Worm (Caenorhabditis elegans) whole organism, late embryonic: ENCODE measurements around the gene inx-11.

Experiments
- ama-1 ChIP-seq: fragments of 150-350 bp; optimal IDR thresholded peaks from 2 replicates; lab custom pipeline; 2014
- ceh-14 ChIP-seq: sonication (generic microtip); optimal IDR thresholded peaks from 2 replicates; lab custom pipeline; 2016; ENCODE audit warnings: missing genotype, missing genetic modification characterization, missing compliant biosample characterization
- ceh-19 ChIP-seq: fragments of 200-800 bp; sonication (Bioruptor generic); optimal IDR thresholded peaks from 2 replicates; lab custom pipeline; 2018; ENCODE audit warnings: mild to moderate bottlenecking, missing genetic modification characterization, missing compliant biosample characterization
- ceh-22 ChIP-seq: sonication (generic microtip); optimal IDR thresholded peaks from 2 replicates; lab custom pipeline; 2017; ENCODE audit warnings: missing biosample characterization, missing genetic modification characterization
- ceh-48 ChIP-seq: sonication (generic microtip); optimal IDR thresholded peaks from 2 replicates; lab custom pipeline; 2016; ENCODE audit warnings: missing genetic modification characterization, inconsistent platforms, missing compliant biosample characterization
- hlh-6 ChIP-seq: sonication (generic microtip); optimal IDR thresholded peaks from 2 replicates; lab custom pipeline; 2016; ENCODE audit warnings: missing genotype, missing genetic modification characterization, missing compliant biosample characterization
- lin-11 ChIP-seq: fragments of 200-800 bp; sonication (Bioruptor generic); optimal IDR thresholded peaks from 2 replicates; lab custom pipeline; 2018; ENCODE audit warnings: mild to moderate bottlenecking, missing genetic modification characterization, missing compliant biosample characterization
- nhr-11 ChIP-seq: fragments of 150-350 bp; optimal IDR thresholded peaks from 2 replicates; lab custom pipeline; 2014; ENCODE audit warnings: missing biosample characterization, missing genetic modification characterization
- pat-9 ChIP-seq: fragments of 200-800 bp; sonication (Bioruptor generic); optimal IDR thresholded peaks from 2 replicates; lab custom pipeline; 2018; ENCODE audit warnings: mild to moderate bottlenecking, missing genetic modification characterization, moderate library complexity, missing compliant biosample characterization
- pha-4 ChIP-seq: fragments of 150-350 bp; optimal IDR thresholded peaks from 2 replicates; lab custom pipeline; 2018; ENCODE audit warnings: missing biosample characterization, missing genetic modification reagents, missing genetic modification characterization
- pqm-1 ChIP-seq: sonication (generic microtip); optimal IDR thresholded peaks from 2 replicates; lab custom pipeline; 2016; ENCODE audit warnings: missing genetic modification characterization, missing compliant biosample characterization
- tbx-2 ChIP-seq: sonication (generic microtip); optimal IDR thresholded peaks from 2 replicates; lab custom pipeline; 2016; ENCODE audit warnings: missing genetic modification characterization, missing compliant biosample characterization
- ttx-3 ChIP-seq: sonication (generic microtip); optimal IDR thresholded peaks from 2 replicates; lab custom pipeline; 2016; ENCODE audit warnings: missing genetic modification reagents, missing genetic modification characterization, missing compliant biosample characterization
- zip-5 ChIP-seq: sonication (generic microtip); optimal IDR thresholded peaks from 2 replicates; lab custom pipeline; 2016; ENCODE audit warnings: missing genetic modification characterization, missing compliant biosample characterization

DNA sequence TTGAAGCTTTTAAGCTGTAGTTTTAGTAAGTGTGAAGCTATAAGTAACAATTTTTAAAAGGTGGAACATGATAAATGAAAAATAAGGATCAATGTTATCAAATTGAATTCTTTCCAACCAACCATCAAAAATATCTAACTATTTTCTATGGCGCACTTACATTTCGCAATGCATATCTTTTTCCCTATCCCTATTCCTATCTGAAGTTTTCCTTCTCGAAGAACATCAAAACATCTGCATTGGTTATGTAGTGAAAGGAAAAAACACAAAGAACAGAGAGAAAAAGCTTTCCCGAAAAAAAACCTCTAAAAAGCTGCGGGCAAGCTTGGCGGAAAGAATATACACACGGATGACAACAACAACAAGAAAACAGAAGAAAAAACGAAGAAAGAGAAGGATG lies 26.5 kb upstream of the inx-11 start:
- TF ChIP-seq ceh-19 (no peak), ama-1 (lab: Kevin White, UChicago) (no peak), nhr-11 (no peak), ceh-14 (tag; lab: Kevin White, UChicago) (no peak), ceh-48 (tag; lab: Kevin White, UChicago) (no peak), zip-5 (tag; lab: Kevin White, UChicago) (no peak), ttx-3 (tag; lab: Kevin White, UChicago) (no peak), lin-11 (tag; lab: Kevin White, UChicago) (no peak), pha-4 (no peak), ceh-22 (tag; lab: Kevin White, UChicago) (no peak), tbx-2 (no peak), pat-9 (no peak), hlh-6 (no peak), pqm-1 (tag; lab: Kevin White, UChicago) (no peak)
